Worm (Caenorhabditis elegans): ENCODE measurements around the gene C28G1.10.

C28G1.10 gene

ce11 chrX:8817929-8818328 lies 29.0 kb upstream of the C28G1.10 start (continued):
- TF ChIP-seq F10B5.3 (tag; optimal IDR thresholded peaks at IDR 0.05) = no peak
- TF ChIP-seq zip-2 (tag; optimal IDR thresholded peaks at IDR 0.05) = no peak
- TF ChIP-seq mxl-3 (GFP tag; optimal IDR thresholded peaks at IDR 0.05) = no peak
- no peak for TF ChIP-seq lin-13 (GFP tag; optimal IDR thresholded peaks at IDR 0.05)
- TF ChIP-seq ztf-11 (tag; optimal IDR thresholded peaks at IDR 0.05) = no peak
- TF ChIP-seq mes-2 (tag; optimal IDR thresholded peaks at IDR 0.05; ENCODE audit: poor library complexity, severe bottlenecking) = peak; percentile 60
- TF ChIP-seq T26A8.4 (GFP tag; IDR thresholded peaks at IDR 0.05) = no peak
- TF ChIP-seq ZK337.2 (GFP tag; IDR thresholded peaks at IDR 0.05) = no peak
- TF ChIP-seq zfp-3 (GFP tag; conservative IDR thresholded peaks at IDR 0.05) = peak; percentile 45; the same call in 1 of the 2 replicates
- TF ChIP-seq attf-4 (tag; optimal IDR thresholded peaks at IDR 0.05) = no peak
- peak; percentile 81; the same call in 1 of the 2 replicates for TF ChIP-seq Y105C5A.15 (GFP tag; IDR thresholded peaks at IDR 0.05)
- TF ChIP-seq nhr-25 (tag; optimal IDR thresholded peaks at IDR 0.05; ENCODE audit: borderline replicate concordance, insufficient read depth) = no peak
- TF ChIP-seq daf-19 (GFP tag; conservative IDR thresholded peaks at IDR 0.05) = 0 out of 2 replicates have a peak, but pooled peaks have one; percentile 45
- no peak for TF ChIP-seq dpl-1 (GFP tag; optimal IDR thresholded peaks at IDR 0.05)
- no peak for TF ChIP-seq skn-1 (tag; optimal IDR thresholded peaks at IDR 0.05)
- no peak for TF ChIP-seq daf-12 (tag; optimal IDR thresholded peaks at IDR 0.05)
- TF ChIP-seq daf-16 (GFP tag; optimal IDR thresholded peaks at IDR 0.05) = no peak
- TF ChIP-seq daf-16 (tag; optimal IDR thresholded peaks at IDR 0.05) = peak; percentile 53
- peak; percentile 72; the same call in 1 of the 2 replicates for TF ChIP-seq dmd-8 (GFP tag; IDR thresholded peaks at IDR 0.05)
- TF ChIP-seq nhr-6 (tag; optimal IDR thresholded peaks at IDR 0.05) = peak; percentile 6
- TF ChIP-seq unc-130 (GFP tag; optimal IDR thresholded peaks at IDR 0.05) = no peak
- TF ChIP-seq egl-43 (GFP tag; IDR thresholded peaks at IDR 0.05) = peak; percentile 78
- TF ChIP-seq spr-3 (GFP tag; optimal IDR thresholded peaks at IDR 0.05) = no peak
- no peak for TF ChIP-seq unc-62 (GFP tag; optimal IDR thresholded peaks at IDR 0.05 in 1 of 2)
- no peak for TF ChIP-seq unc-62 (tag; optimal IDR thresholded peaks at IDR 0.05)

DNA sequence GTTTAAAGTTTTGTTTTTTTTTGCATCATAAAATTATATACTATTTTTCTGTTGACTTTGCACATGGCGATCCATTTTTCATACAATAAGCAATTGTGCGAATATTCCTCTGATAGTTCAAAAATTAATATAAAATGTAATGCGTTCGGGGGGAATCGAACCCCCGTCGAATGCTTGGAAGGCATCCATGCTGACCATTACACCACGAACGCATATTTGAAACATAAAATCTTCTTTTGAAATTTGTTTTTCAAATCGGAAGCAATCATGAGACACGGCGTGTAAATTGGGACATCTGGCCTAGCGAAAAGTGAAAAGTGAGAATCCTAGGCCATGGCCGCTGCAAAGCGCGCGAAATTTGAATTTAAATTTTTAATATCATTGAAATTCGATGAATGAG lies 28.5 kb upstream of the C28G1.10 start:
- TF ChIP-seq egl-43 (GFP tag; IDR thresholded peaks at IDR 0.05) (peak; percentile 76), ctbp-1 (GFP tag; IDR thresholded peaks at IDR 0.05) (peak; percentile 32; the same call in 1 of the 2 replicates), lim-7 (GFP tag; IDR thresholded peaks at IDR 0.05) (peak; percentile 57; the same call in 1 of the 2 replicates), Y48G9A.11 (GFP tag; IDR thresholded peaks at IDR 0.05) (0 out of 2 replicates have a peak, but pooled peaks have one; percentile 19), vab-7 (GFP tag; IDR thresholded peaks at IDR 0.05) (peak; percentile 43; the same call in 1 of the 2 replicates), dmd-8 (GFP tag; IDR thresholded peaks at IDR 0.05) (peak; percentile 53; the same call in 1 of the 2 replicates), dmd-9 (GFP tag; IDR thresholded peaks at IDR 0.05) (0 out of 2 replicates have a peak, but pooled peaks have one; percentile 27), arid-1 (GFP tag; conservative IDR thresholded peaks at IDR 0.05) (0 out of 2 replicates have a peak, but pooled peaks have one; percentile 12), F26F4.8 (GFP tag; conservative IDR thresholded peaks at IDR 0.05) (peak; percentile 69; the same call in 1 of the 2 replicates), lin-1 (GFP tag; IDR thresholded peaks at IDR 0.05) (0 out of 2 replicates have a peak, but pooled peaks have one; percentile 9), D1046.2 (GFP tag; IDR thresholded peaks at IDR 0.05) (peak; percentile 62; the same call in 1 of the 2 replicates), snpc-1.2 (GFP tag; IDR thresholded peaks at IDR 0.05) (peak; percentile 46; the same call in 1 of the 2 replicates), hmg-1.1 (GFP tag; IDR thresholded peaks at IDR 0.05) (peak; percentile 26; the same call in 1 of the 2 replicates), lin-38 (GFP tag; IDR thresholded peaks at IDR 0.05) (peak; percentile 55), madf-5 (GFP tag; IDR thresholded peaks at IDR 0.05) (peak; percentile 36 to 58; a peak in 1 of 4 replicates), mxl-2 (GFP tag; conservative IDR thresholded peaks at IDR 0.05) (0 out of 2 replicates have a peak, but pooled peaks have one; percentile 26), mes-2 (tag; optimal IDR thresholded peaks at IDR 0.05; ENCODE audit: poor library complexity, severe bottlenecking) (peak; percentile 12), madf-9 (GFP tag; conservative IDR thresholded peaks at IDR 0.05) (peak; percentile 26; the same call in 1 of the 2 replicates)

Data from whole organism, L4 larva.